3 fruit fly cellular contexts compared by ENCODE assay signal in the genomic region with DNA sequence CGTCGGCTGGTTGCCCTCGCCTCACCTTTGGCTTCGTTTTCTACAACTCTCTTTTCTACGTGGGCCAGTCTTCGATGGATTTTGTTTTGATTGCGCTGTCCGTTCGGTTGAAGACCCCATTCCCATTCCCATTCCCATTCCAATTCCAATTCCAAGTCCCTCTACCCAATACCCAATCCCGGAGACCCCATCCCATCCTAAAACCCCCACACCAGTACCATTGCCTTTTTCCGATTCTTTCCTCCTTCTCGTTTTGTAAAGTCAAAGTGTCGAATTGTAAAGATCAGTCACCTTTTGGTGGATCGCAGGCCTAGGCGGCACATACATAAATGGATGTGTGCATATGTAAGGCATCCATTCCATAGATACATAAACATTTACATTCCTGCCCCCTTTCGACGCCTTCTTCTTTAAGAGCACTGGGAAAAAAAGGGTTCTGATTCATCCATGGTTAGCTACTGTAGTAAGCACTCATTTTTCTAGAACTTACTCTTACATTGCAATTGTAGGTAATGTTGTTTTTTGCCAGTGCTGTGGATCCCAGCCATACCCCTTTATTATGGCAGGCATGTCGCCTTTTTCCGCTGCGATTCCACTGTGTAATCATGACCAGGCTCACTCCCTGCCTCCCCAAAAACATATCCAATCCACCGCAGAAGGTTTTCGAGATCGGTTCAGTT.
A peak's percentile ranks its signal among the peaks of the same experiment; 100 is the strongest.
TF ChIP-seq lines count a peak whose summit lies in the region.

No protein-coding gene starts in this region.

- TF ChIP-seq CTCF in whole organism, embryonic (GFP tag; optimal IDR thresholded peaks at IDR 0.05; lab: Kevin White, UChicago) = no peak

TF ChIP-seq in whole organism, embryonic, 481 proteins besides CTCF, POLR2A, EP300 and RAD21 (continues in another document):
- no peak for TF ChIP-seq NfI (GFP tag; optimal IDR thresholded peaks at IDR 0.05; lab: Kevin White, UChicago)
- no peak for TF ChIP-seq CG6254 (GFP tag; optimal IDR thresholded peaks at IDR 0.05; lab: Kevin White, UChicago)
- TF ChIP-seq CG6689 (GFP tag; IDR thresholded peaks at IDR 0.05; lab: Robert Waterston, UW) = no peak
- no peak for TF ChIP-seq CG2120 (GFP tag; optimal IDR thresholded peaks at IDR 0.05; lab: Kevin White, UChicago)
- no peak for TF ChIP-seq CG14667 (GFP tag; IDR thresholded peaks at IDR 0.05; lab: Robert Waterston, UW)
- no peak for TF ChIP-seq Rx (GFP tag; IDR thresholded peaks at IDR 0.05; lab: Robert Waterston, UW)
- no peak for TF ChIP-seq CG18619 (GFP tag; optimal IDR thresholded peaks at IDR 0.05; lab: Kevin White, UChicago)
- TF ChIP-seq sr (GFP tag; IDR thresholded peaks at IDR 0.05; lab: Robert Waterston, UW) = no peak
- TF ChIP-seq crol (GFP tag; IDR thresholded peaks at IDR 0.05; lab: Robert Waterston, UW) = no peak
- TF ChIP-seq CG15696 (tag; optimal IDR thresholded peaks at IDR 0.05; lab: Kevin White, UChicago) = peak; percentile 13
- no peak for TF ChIP-seq Trl (optimal IDR thresholded peaks at IDR 0.05; lab: Kevin White, UChicago)
- no peak for TF ChIP-seq Trl (GFP tag; optimal IDR thresholded peaks at IDR 0.05; lab: Kevin White, UChicago)
- no peak for TF ChIP-seq CG12769 (tag; optimal IDR thresholded peaks at IDR 0.05; lab: Kevin White, UChicago)
- TF ChIP-seq twi (tag; optimal IDR thresholded peaks at IDR 0.05; lab: Kevin White, UChicago) = peak; percentile 1
- TF ChIP-seq CG9215 (GFP tag; IDR thresholded peaks at IDR 0.05; lab: Robert Waterston, UW) = no peak
- peak in 1 of 2 experiments; percentile 4 for TF ChIP-seq eve (GFP tag; optimal IDR thresholded peaks at IDR 0.05; lab: Kevin White, UChicago)
- TF ChIP-seq CG7963 (GFP tag; IDR thresholded peaks at IDR 0.05; lab: Robert Waterston, UW; ENCODE audit: partially characterized antibody) = no peak
- TF ChIP-seq CG18262 (tag; optimal IDR thresholded peaks at IDR 0.05; lab: Kevin White, UChicago) = peak; percentile 35
- TF ChIP-seq CG8765 (GFP tag; IDR thresholded peaks at IDR 0.05; lab: Robert Waterston, UW) = no peak
- TF ChIP-seq bsh (GFP tag; optimal IDR thresholded peaks at IDR 0.05; lab: Kevin White, UChicago) = peak in 1 of 2 experiments; percentile 46
- no peak for TF ChIP-seq Abd-B (GFP tag; optimal IDR thresholded peaks at IDR 0.05; lab: Kevin White, UChicago)
- TF ChIP-seq CG6654 (GFP tag; optimal IDR thresholded peaks at IDR 0.05; lab: Kevin White, UChicago) = no peak
- TF ChIP-seq btn (GFP tag; optimal IDR thresholded peaks at IDR 0.05; lab: Kevin White, UChicago) = no peak
- no peak for TF ChIP-seq CG11247 (GFP tag; IDR thresholded peaks at IDR 0.05; lab: Robert Waterston, UW)
- no peak for TF ChIP-seq peb (GFP tag; IDR thresholded peaks at IDR 0.05; lab: Robert Waterston, UW)
- no peak for TF ChIP-seq CG12744 (GFP tag; optimal IDR thresholded peaks at IDR 0.05; lab: Kevin White, UChicago)
- no peak for TF ChIP-seq dan (GFP tag; IDR thresholded peaks at IDR 0.05; lab: Robert Waterston, UW)
- TF ChIP-seq Ravus (GFP tag; IDR thresholded peaks at IDR 0.05; lab: Robert Waterston, UW) = no peak
- no peak for TF ChIP-seq Vsx1 (GFP tag; optimal IDR thresholded peaks at IDR 0.05; lab: Kevin White, UChicago)

TF ChIP-seq in whole organism, prepupa, 60 proteins besides CTCF, POLR2A, EP300 and RAD21 (continues in another document):
- peak; percentile 85 for TF ChIP-seq Eip78C (GFP tag; lab: Kevin White, UChicago)
- no peak for TF ChIP-seq CG4318 (GFP tag; optimal IDR thresholded peaks at IDR 0.05; lab: Kevin White, UChicago)
- no peak for TF ChIP-seq Hr38 (GFP tag; optimal IDR thresholded peaks at IDR 0.05; lab: Kevin White, UChicago)
- no peak for TF ChIP-seq Eip93F (GFP tag; optimal IDR thresholded peaks at IDR 0.05; lab: Kevin White, UChicago)
- no peak for TF ChIP-seq CG34406 (GFP tag; optimal IDR thresholded peaks at IDR 0.05; lab: Kevin White, UChicago)
- TF ChIP-seq pdm3 (GFP tag; optimal IDR thresholded peaks at IDR 0.05; lab: Kevin White, UChicago) = peak; percentile 50
- no peak for TF ChIP-seq Met (GFP tag; optimal IDR thresholded peaks at IDR 0.05; lab: Kevin White, UChicago)
- peak; percentile 78 for TF ChIP-seq CG6163 (GFP tag; IDR thresholded peaks at IDR 0.05; lab: Robert Waterston, UW)
- no peak for TF ChIP-seq esn (GFP tag; optimal IDR thresholded peaks at IDR 0.05; lab: Kevin White, UChicago)
- no peak for TF ChIP-seq CG31627 (GFP tag; optimal IDR thresholded peaks at IDR 0.05; lab: Kevin White, UChicago)
- TF ChIP-seq CG7368 (GFP tag; optimal IDR thresholded peaks at IDR 0.05; lab: Kevin White, UChicago) = peak; percentile 19
- TF ChIP-seq net (GFP tag; optimal IDR thresholded peaks at IDR 0.05; lab: Kevin White, UChicago) = peak; percentile 6
- no peak for TF ChIP-seq Smox (GFP tag; optimal IDR thresholded peaks at IDR 0.05; lab: Kevin White, UChicago)
- peak; percentile 48 for TF ChIP-seq CG9139 (GFP tag; optimal IDR thresholded peaks at IDR 0.05; lab: Kevin White, UChicago)
- TF ChIP-seq Lpt (GFP tag; optimal IDR thresholded peaks at IDR 0.05; lab: Kevin White, UChicago) = peak; percentile 75
- TF ChIP-seq eg (GFP tag; IDR thresholded peaks at IDR 0.05; lab: Robert Waterston, UW) = peak; percentile 38; the same call in 1 of the 3 replicates
- no peak for TF ChIP-seq fd85E (GFP tag; optimal IDR thresholded peaks at IDR 0.05; lab: Kevin White, UChicago)
- TF ChIP-seq Ets96B (tag; optimal IDR thresholded peaks at IDR 0.05; lab: Kevin White, UChicago) = peak; percentile 76
- TF ChIP-seq CG6854 (GFP tag; optimal IDR thresholded peaks at IDR 0.05; lab: Kevin White, UChicago) = no peak
- TF ChIP-seq ss (GFP tag; optimal IDR thresholded peaks at IDR 0.05; lab: Kevin White, UChicago) = peak; percentile 40 to 75
- peak; percentile 62 for TF ChIP-seq Eip75B (GFP tag; optimal IDR thresholded peaks at IDR 0.05; lab: Kevin White, UChicago)
- TF ChIP-seq Sox15 (GFP tag; optimal IDR thresholded peaks at IDR 0.05; lab: Kevin White, UChicago) = no peak
- TF ChIP-seq CG16779 (tag; optimal IDR thresholded peaks at IDR 0.05; lab: Kevin White, UChicago) = peak; percentile 39
- no peak for TF ChIP-seq CG8632 (GFP tag; optimal IDR thresholded peaks at IDR 0.05; lab: Kevin White, UChicago)
- TF ChIP-seq CG1621 (tag; optimal IDR thresholded peaks at IDR 0.05; lab: Kevin White, UChicago) = peak; percentile 18
- no peak for TF ChIP-seq cyc (GFP tag; optimal IDR thresholded peaks at IDR 0.05; lab: Kevin White, UChicago)
- peak; percentile 63 for TF ChIP-seq CG32006 (GFP tag; optimal IDR thresholded peaks at IDR 0.05; lab: Kevin White, UChicago)
- peak; percentile 29 to 33 for TF ChIP-seq salr (GFP tag; optimal IDR thresholded peaks at IDR 0.05; lab: Kevin White, UChicago)
- peak; percentile 72 for TF ChIP-seq CG3032 (tag; optimal IDR thresholded peaks at IDR 0.05; lab: Kevin White, UChicago)
- no peak for TF ChIP-seq CG6276 (GFP tag; optimal IDR thresholded peaks at IDR 0.05; lab: Kevin White, UChicago)

TF ChIP-seq in whole organism, pupa, 21 proteins besides CTCF, POLR2A, EP300 and RAD21:
- TF ChIP-seq gl (tag; optimal IDR thresholded peaks at IDR 0.05; lab: Kevin White, UChicago) (peak; percentile 70), CG12605 (GFP tag; IDR thresholded peaks at IDR 0.05; lab: Robert Waterston, UW) (peak; percentile 42; the same call in 1 of the 2 replicates), rn (GFP tag; IDR thresholded peaks at IDR 0.05; lab: Robert Waterston, UW) (0 out of 2 replicates have a peak, but pooled peaks have one; percentile 10), Snoo (tag; optimal IDR thresholded peaks at IDR 0.05; lab: Kevin White, UChicago) (no peak), Ets98B (GFP tag; IDR thresholded peaks at IDR 0.05; lab: Robert Waterston, UW) (peak; percentile 47), EcR (GFP tag; optimal IDR thresholded peaks at IDR 0.05; lab: Kevin White, UChicago) (peak; percentile 91), CG17806 (tag; optimal IDR thresholded peaks at IDR 0.05; lab: Kevin White, UChicago) (peak; percentile 77), CG4496 (GFP tag; IDR thresholded peaks at IDR 0.05; lab: Robert Waterston, UW) (peak; percentile 52), CG13204 (GFP tag; optimal IDR thresholded peaks at IDR 0.05; lab: Kevin White, UChicago) (peak; percentile 16), CG15710 (tag; optimal IDR thresholded peaks at IDR 0.05; lab: Kevin White, UChicago) (peak; percentile 64), Pif1B (GFP tag; optimal IDR thresholded peaks at IDR 0.05; lab: Kevin White, UChicago) (peak; percentile 11), Pif1A (GFP tag; optimal IDR thresholded peaks at IDR 0.05; lab: Kevin White, UChicago) (peak; percentile 63), CG9948 (tag; optimal IDR thresholded peaks at IDR 0.05; lab: Kevin White, UChicago) (peak; percentile 75), CG10348 (GFP tag; IDR thresholded peaks at IDR 0.05; lab: Robert Waterston, UW) (no peak), CG14655 (GFP tag; optimal IDR thresholded peaks at IDR 0.05; lab: Kevin White, UChicago) (peak; percentile 86), CG8159 (tag; optimal IDR thresholded peaks at IDR 0.05; lab: Kevin White, UChicago) (peak; percentile 78), CG32121 (GFP tag; IDR thresholded peaks at IDR 0.05; lab: Robert Waterston, UW) (no peak), CG8301 (tag; optimal IDR thresholded peaks at IDR 0.05; lab: Kevin White, UChicago) (peak; percentile 75), D1 (tag; optimal IDR thresholded peaks at IDR 0.05; lab: Kevin White, UChicago) (peak; percentile 17), CG34367 (tag; optimal IDR thresholded peaks at IDR 0.05; lab: Kevin White, UChicago) (peak; percentile 46), fd96Ca (GFP tag; IDR thresholded peaks at IDR 0.05; lab: Robert Waterston, UW) (peak; percentile 69)

Comparison
In these comparisons a context has a peak if more than half of its experiments do, and no peak if none do; other contexts are left out.
1. Of the 7 proteins assayed by ChIP-seq in both whole organism, embryonic and whole organism, prepupa: peak only in whole organism, embryonic: none; only in whole organism, prepupa: CG16779, Gug and Lpt; in both: none; in neither: 4.